Worm (Caenorhabditis elegans) whole organism, young adult: ENCODE data around the gene clec-164.
A peak's percentile ranks its signal among the peaks of the same experiment; 100 is the strongest.

ENCODE experiments used
- B0336.3 ChIP-seq: fragments of 200-800 bp; sonication (Bioruptor generic); IDR thresholded peaks from 2 replicates; pipeline ENCODE4 v1.3.6; 2022; ENCODE audit warnings: missing genetic modification characterization, missing compliant biosample characterization
- D2030.7 ChIP-seq: fragments of 200-800 bp; sonication (Bioruptor generic); IDR thresholded peaks from 2 replicates; pipeline ENCODE4 v1.3.6; 2022; ENCODE audit warnings: missing genetic modification reagents, missing genetic modification characterization, missing compliant biosample characterization
- F39B2.1 ChIP-seq: fragments of 200-800 bp; sonication (Bioruptor generic); IDR thresholded peaks from 2 replicates; pipeline ENCODE4 v1.3.6; 2022; ENCODE audit warnings: missing genetic modification reagents, missing genetic modification characterization, missing compliant biosample characterization
- F55B11.4 ChIP-seq: sonication (generic microtip); optimal IDR thresholded peaks from 2 replicates; lab custom pipeline; 2016; ENCODE audit warnings: missing compliant biosample characterization, missing genetic modification characterization, borderline replicate concordance; ENCODE audit not compliant: insufficient read depth
- K12H6.12 ChIP-seq: fragments of 200-800 bp; sonication (Bioruptor generic); optimal IDR thresholded peaks from 2 replicates; lab custom pipeline; 2018; ENCODE audit warnings: mild to moderate bottlenecking, missing genetic modification characterization, missing compliant biosample characterization
- T07F8.4 ChIP-seq: sonication (generic microtip); optimal IDR thresholded peaks from 2 replicates; lab custom pipeline; 2016; ENCODE audit warnings: mild to moderate bottlenecking, missing genetic modification characterization, moderate library complexity, missing compliant biosample characterization
- T26A5.8 ChIP-seq: sonication (generic microtip); optimal IDR thresholded peaks from 2 replicates; lab custom pipeline; 2016; ENCODE audit warnings: missing genetic modification characterization, missing compliant biosample characterization
- Y53G8AR.9 ChIP-seq: fragments of 200-800 bp; sonication (Bioruptor generic); conservative IDR thresholded peaks from 2 replicates; pipeline ENCODE4 v1.3.6; 2022; ENCODE audit warnings: missing genetic modification reagents, missing genetic modification characterization, missing compliant biosample characterization
- Y79H2A.3 ChIP-seq: fragments of 200-800 bp; sonication (Bioruptor generic); conservative IDR thresholded peaks from 2 replicates; pipeline ENCODE4 v1.3.6; 2022; ENCODE audit warnings: missing genetic modification reagents, missing genetic modification characterization, missing compliant biosample characterization
- akir-1 ChIP-seq: fragments of 200-800 bp; sonication (Bioruptor generic); optimal IDR thresholded peaks from 2 replicates; lab custom pipeline; 2018; ENCODE audit warnings: mild to moderate bottlenecking, missing genetic modification characterization, moderate library complexity, missing compliant biosample characterization
- bed-1 ChIP-seq: fragments of 200-800 bp; sonication (Bioruptor generic); IDR thresholded peaks from 2 replicates; pipeline ENCODE4 v1.3.6; 2022; ENCODE audit warnings: missing genetic modification reagents, missing genetic modification characterization, missing compliant biosample characterization
- ceh-58 ChIP-seq: fragments of 200-800 bp; sonication (Bioruptor generic); IDR thresholded peaks from 2 replicates; pipeline ENCODE4 v1.3.6; 2022; ENCODE audit warnings: missing genetic modification characterization, missing compliant biosample characterization
- ceh-91 ChIP-seq: fragments of 200-800 bp; sonication (Bioruptor generic); IDR thresholded peaks from 2 replicates; pipeline ENCODE4 v1.3.6; 2022; ENCODE audit warnings: missing genetic modification reagents, missing genetic modification characterization, missing compliant biosample characterization
- die-1 ChIP-seq: sonication (generic microtip); optimal IDR thresholded peaks from 2 replicates; lab custom pipeline; 2016; ENCODE audit warnings: missing genotype, mild to moderate bottlenecking, missing genetic modification characterization, missing compliant biosample characterization
- dox-1 ChIP-seq: fragments of 200-800 bp; sonication (Bioruptor generic); IDR thresholded peaks from 2 replicates; pipeline ENCODE4 v1.3.6; 2022; ENCODE audit warnings: missing genetic modification reagents, missing genetic modification characterization, missing compliant biosample characterization
- dpff-1 ChIP-seq: sonication (generic microtip); optimal IDR thresholded peaks from 2 replicates; lab custom pipeline; 2017; ENCODE audit warnings: mild to moderate bottlenecking, missing genetic modification characterization, missing compliant biosample characterization
- egl-18 ChIP-seq: fragments of 200-800 bp; sonication (Bioruptor generic); IDR thresholded peaks from 2 replicates; pipeline ENCODE4 v1.3.6; 2022; ENCODE audit warnings: missing genetic modification reagents, missing genetic modification characterization, missing compliant biosample characterization
- egl-44 ChIP-seq: fragments of 200-800 bp; sonication (Bioruptor generic); IDR thresholded peaks from 2 replicates; pipeline ENCODE4 v1.3.6; 2022; ENCODE audit warnings: missing genetic modification reagents, missing genetic modification characterization, missing compliant biosample characterization
- egrh-3 ChIP-seq: fragments of 200-800 bp; sonication (Bioruptor generic); IDR thresholded peaks from 2 replicates; pipeline ENCODE4 v1.3.6; 2022; ENCODE audit warnings: missing genetic modification reagents, missing genetic modification characterization, missing compliant biosample characterization
- ets-4 ChIP-seq: fragments of 200-800 bp; sonication (Bioruptor generic); optimal IDR thresholded peaks from 2 replicates; lab custom pipeline; 2018; ENCODE audit warnings: mild to moderate bottlenecking, missing genetic modification characterization, missing compliant biosample characterization
- fkh-3 ChIP-seq: sonication (generic microtip); optimal IDR thresholded peaks from 2 replicates; lab custom pipeline; 2016; ENCODE audit warnings: mild to moderate bottlenecking, missing genetic modification characterization, missing compliant biosample characterization
- him-1 ChIP-seq: sonication (generic microtip); optimal IDR thresholded peaks from 2 replicates; lab custom pipeline; 2016; ENCODE audit warnings: missing genotype, missing genetic modification reagents, missing genetic modification characterization, missing compliant biosample characterization
- hmg-1.2 ChIP-seq: fragments of 200-800 bp; sonication (Bioruptor generic); IDR thresholded peaks from 2 replicates; pipeline ENCODE4 v1.3.6; 2022; ENCODE audit warnings: missing genetic modification reagents, missing genetic modification characterization, missing compliant biosample characterization
- hmg-20 ChIP-seq: fragments of 200-800 bp; sonication (Bioruptor generic); IDR thresholded peaks from 2 replicates; pipeline ENCODE4 v1.3.6; 2022; ENCODE audit warnings: missing genetic modification reagents, missing genetic modification characterization, missing compliant biosample characterization
- hrde-1 ChIP-seq: sonication (generic microtip); optimal IDR thresholded peaks from 2 replicates; lab custom pipeline; 2016; ENCODE audit warnings: missing genetic modification characterization, mild to moderate bottlenecking, missing compliant biosample characterization, moderate library complexity, missing genotype, missing genetic modification reagents, borderline replicate concordance
- let-526 ChIP-seq: fragments of 200-800 bp; sonication (Bioruptor generic); IDR thresholded peaks from 2 replicates; pipeline ENCODE4 v1.3.6; 2022; ENCODE audit warnings: missing genetic modification reagents, missing genetic modification characterization, missing compliant biosample characterization
- lin-35 ChIP-seq, 3 experiments: fragments of 150-350 bp in 2 of 3; sonication (generic microtip) in 1 of 3; optimal IDR thresholded peaks; 2 replicates each; lab custom pipeline; 2014 to 2018; ENCODE audit warnings: missing biosample characterization in 3 of 3, missing genetic modification characterization in 3 of 3, missing genetic modification reagents in 3 of 3
- lin-40 ChIP-seq: sonication (generic microtip); optimal IDR thresholded peaks from 2 replicates; lab custom pipeline; 2016; ENCODE audit warnings: missing genetic modification characterization, mild to moderate bottlenecking, missing compliant biosample characterization, missing genotype, missing genetic modification reagents
- lsy-27 ChIP-seq: sonication (generic microtip); optimal IDR thresholded peaks from 2 replicates; lab custom pipeline; 2017; ENCODE audit warnings: missing genetic modification characterization, mild to moderate bottlenecking, missing compliant biosample characterization, antibody characterized with exemption, missing genotype, borderline replicate concordance; ENCODE audit not compliant: insufficient read depth
- madf-6 ChIP-seq: fragments of 200-800 bp; sonication (Bioruptor generic); IDR thresholded peaks from 2 replicates; pipeline ENCODE4 v1.3.6; 2022; ENCODE audit warnings: missing genetic modification reagents, missing genetic modification characterization, missing compliant biosample characterization
- mcd-1 ChIP-seq: fragments of 200-800 bp; sonication (Bioruptor generic); IDR thresholded peaks from 2 replicates; pipeline ENCODE4 v1.3.6; 2022; ENCODE audit warnings: missing genetic modification reagents, missing genetic modification characterization, missing compliant biosample characterization
- nfya-1 ChIP-seq: sonication (generic microtip); optimal IDR thresholded peaks from 2 replicates; lab custom pipeline; 2017; ENCODE audit warnings: antibody characterized with exemption, missing compliant biosample characterization, missing genetic modification characterization, borderline replicate concordance; ENCODE audit not compliant: insufficient read depth
- nhr-120 ChIP-seq: fragments of 200-800 bp; sonication (Bioruptor generic); IDR thresholded peaks from 2 replicates; pipeline ENCODE4 v1.3.6; 2022; ENCODE audit warnings: missing genetic modification characterization, missing compliant biosample characterization
- nhr-90 ChIP-seq: sonication (generic microtip); optimal IDR thresholded peaks from 2 replicates; lab custom pipeline; 2016; ENCODE audit warnings: missing genotype, mild to moderate bottlenecking, missing genetic modification characterization, missing compliant biosample characterization
- rpc-1 ChIP-seq, 2 experiments: fragments of 150-350 bp in 1 of 2; sonication (generic microtip) in 1 of 2; optimal IDR thresholded peaks; 2 replicates each; lab custom pipeline; 2014 to 2018; ENCODE audit warnings: missing biosample characterization in 1 of 2, missing genetic modification characterization in 1 of 2, missing genetic modification reagents in 1 of 2, missing genotype in 1 of 2
- snpc-1.3 ChIP-seq: sonication (generic microtip); optimal IDR thresholded peaks from 2 replicates; lab custom pipeline; 2017; ENCODE audit warnings: missing genetic modification characterization, mild to moderate bottlenecking, missing compliant biosample characterization, antibody characterized with exemption, moderate library complexity, missing genotype, missing genetic modification reagents; ENCODE audit not compliant: insufficient read depth
- somi-1 ChIP-seq: fragments of 200-800 bp; sonication (Bioruptor generic); optimal IDR thresholded peaks from 2 replicates; lab custom pipeline; 2018; ENCODE audit warnings: mild to moderate bottlenecking, missing genetic modification characterization, missing compliant biosample characterization
- sptf-2 ChIP-seq: fragments of 200-800 bp; sonication (Bioruptor generic); optimal IDR thresholded peaks from 2 replicates; lab custom pipeline; 2018; ENCODE audit warnings: mild to moderate bottlenecking, missing genetic modification characterization, missing compliant biosample characterization
- tbp1 ChIP-seq: fragments of 200-800 bp; sonication (Bioruptor generic); optimal IDR thresholded peaks from 2 replicates; lab custom pipeline; 2018; ENCODE audit warnings: mild to moderate bottlenecking, missing genetic modification characterization, missing compliant biosample characterization
- unc-130 ChIP-seq: sonication (generic microtip); optimal IDR thresholded peaks from 2 replicates; lab custom pipeline; 2016; ENCODE audit warnings: missing genetic modification reagents, missing genetic modification characterization, missing compliant biosample characterization
- zfh-2 ChIP-seq: fragments of 200-800 bp; sonication (Bioruptor generic); conservative IDR thresholded peaks from 2 replicates; pipeline ENCODE4 v1.3.6; 2022; ENCODE audit warnings: missing genetic modification reagents, missing genetic modification characterization, missing compliant biosample characterization
- ztf-18 ChIP-seq: sonication (generic microtip); optimal IDR thresholded peaks from 2 replicates; lab custom pipeline; 2016; ENCODE audit warnings: missing genotype, mild to moderate bottlenecking, missing genetic modification characterization, missing compliant biosample characterization
- ztf-22 ChIP-seq: fragments of 200-800 bp; sonication (Bioruptor generic); optimal IDR thresholded peaks from 2 replicates; lab custom pipeline; 2018; ENCODE audit warnings: mild to moderate bottlenecking, missing genetic modification characterization, moderate library complexity, missing compliant biosample characterization
- ztf-6 ChIP-seq: fragments of 200-800 bp; sonication (Bioruptor generic); IDR thresholded peaks from 2 replicates; pipeline ENCODE4 v1.3.6; 2022; ENCODE audit warnings: missing genetic modification reagents, missing genetic modification characterization, missing compliant biosample characterization

The clec-164 gene

DNA sequence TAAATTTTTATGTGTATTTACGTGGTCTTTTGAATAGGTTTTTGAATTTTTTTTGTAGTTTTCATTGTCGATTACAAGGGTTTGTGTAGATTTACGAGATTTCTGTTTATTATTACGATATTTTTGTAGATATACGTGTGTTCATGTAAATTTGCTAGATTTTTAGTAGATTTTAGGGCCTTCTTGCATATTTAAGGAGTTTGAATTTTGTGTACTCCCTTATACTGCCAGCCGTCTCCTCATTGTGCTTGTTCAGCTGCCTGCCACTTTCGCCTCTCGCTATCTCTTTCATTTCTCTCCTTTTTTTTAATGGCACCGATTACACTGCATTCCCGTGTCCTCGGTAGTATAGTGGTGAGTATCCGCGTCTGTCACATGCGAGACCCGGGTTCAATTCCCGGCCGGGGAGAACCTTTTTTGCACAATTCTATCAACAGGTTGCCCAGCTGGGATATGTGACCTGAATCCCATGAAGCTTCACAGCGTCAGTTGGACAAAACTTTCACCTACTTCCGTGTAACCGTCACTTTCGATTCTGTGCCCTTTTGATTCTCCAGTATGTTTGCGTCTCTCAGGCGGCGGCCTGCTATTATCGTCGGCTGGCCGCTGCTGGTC is 33.6 kb upstream of the clec-164 start (continued):
- TF ChIP-seq fkh-3 (peak; percentile 28), dpff-1 (no peak), Y79H2A.3 (GFP tag; lab: Robert Waterston, UW) (no peak), T07F8.4 (tag; lab: Kevin White, UChicago) (peak; percentile 78), snpc-1.3 (tag; lab: Kevin White, UChicago) (peak; percentile 26), hrde-1 (no peak), lin-35 (GFP tag; optimal IDR thresholded peaks at IDR 0.05; lab: Kevin White, UChicago) (no peak), ets-4 (peak; percentile 75), hmg-20 (peak; percentile 65)

DNA sequence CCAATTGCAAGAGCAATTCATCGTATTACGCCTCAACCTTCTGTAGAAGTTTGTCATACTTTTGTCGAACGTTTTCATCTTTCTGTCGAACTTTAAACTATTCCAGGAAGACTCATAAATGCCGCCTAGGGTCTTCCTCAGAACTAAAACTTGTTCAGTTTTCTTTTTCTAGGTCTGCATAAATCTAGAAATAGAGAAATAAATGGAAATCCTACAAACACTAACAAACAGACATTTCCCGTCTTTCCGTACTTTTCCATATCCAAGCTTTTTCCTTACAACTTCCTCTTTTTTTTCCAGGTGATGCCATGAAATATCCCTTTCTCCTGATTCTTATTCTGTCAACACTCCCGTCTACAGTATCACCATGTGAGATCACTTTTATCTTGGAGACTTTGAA is 32.2 kb upstream of the clec-164 start, which contains the start of gene cutl-28:
Gene cutl-28, plus strand, starts transcription at position 301 of the 400 bp plus-strand sequence.
- no peak for TF ChIP-seq ztf-6
- TF ChIP-seq egl-18, result no peak
- no peak for TF ChIP-seq sptf-2 (GFP tag; lab: Kevin White, UChicago)
- no peak for TF ChIP-seq akir-1 (GFP tag; lab: Kevin White, UChicago)
- no peak for TF ChIP-seq F39B2.1 (GFP tag; lab: Robert Waterston, UW)
- no peak for TF ChIP-seq mcd-1 (GFP tag; lab: Robert Waterston, UW)
- TF ChIP-seq him-1, result no peak
- no peak for TF ChIP-seq K12H6.12 (tag; lab: Kevin White, UChicago)
- TF ChIP-seq nhr-120 (GFP tag; lab: Robert Waterston, UW), result no peak
- TF ChIP-seq tbp1 (GFP tag; lab: Kevin White, UChicago), result no peak
- TF ChIP-seq lin-40, result no peak
- TF ChIP-seq zfh-2 (GFP tag; lab: Robert Waterston, UW), result no peak
- TF ChIP-seq madf-6, result no peak
- no peak for TF ChIP-seq nhr-90
- TF ChIP-seq die-1 (tag; lab: Kevin White, UChicago), result no peak
- no peak for TF ChIP-seq let-526 (GFP tag; lab: Robert Waterston, UW)
- TF ChIP-seq rpc-1 (optimal IDR thresholded peaks at IDR 0.05; lab: Kevin White, UChicago), result no peak
- TF ChIP-seq rpc-1 (tag; optimal IDR thresholded peaks at IDR 0.05; lab: Kevin White, UChicago), result no peak
- TF ChIP-seq nfya-1 (tag; lab: Kevin White, UChicago), result no peak
- no peak for TF ChIP-seq somi-1 (GFP tag; lab: Kevin White, UChicago)
- TF ChIP-seq lsy-27 (tag; lab: Kevin White, UChicago), result no peak
- TF ChIP-seq, all 124 proteins: peak for 0

DNA sequence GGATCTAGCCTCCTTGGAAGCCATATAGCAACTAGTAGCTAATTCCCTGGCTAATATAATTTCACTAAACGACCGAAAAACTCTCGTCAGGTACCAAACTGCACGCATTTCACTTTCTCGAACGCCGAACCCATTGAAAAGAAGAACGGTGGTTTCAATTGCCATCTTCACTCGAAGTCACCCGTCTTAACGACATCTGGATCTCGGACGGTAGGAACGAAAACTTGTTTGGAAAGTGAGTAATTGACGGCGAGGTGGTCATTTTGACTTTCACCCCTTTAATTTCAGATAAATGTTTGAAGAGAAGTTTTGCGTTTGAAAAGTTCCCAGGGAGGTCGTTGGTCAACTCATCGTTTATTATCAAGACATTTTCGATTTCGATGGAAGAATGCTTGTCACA is 31.7 kb upstream of the clec-164 start:
- TF ChIP-seq unc-130 (GFP tag; lab: Kevin White, UChicago) (no peak), egl-44 (no peak), hmg-1.2 (GFP tag; lab: Robert Waterston, UW) (no peak), B0336.3 (GFP tag; lab: Robert Waterston, UW) (no peak), bed-1 (GFP tag; lab: Robert Waterston, UW) (no peak), D2030.7 (no peak), ztf-18 (tag; lab: Kevin White, UChicago) (no peak), ceh-91 (no peak), dox-1 (GFP tag; lab: Robert Waterston, UW) (no peak), egrh-3 (no peak), Y53G8AR.9 (GFP tag; lab: Robert Waterston, UW) (no peak), T26A5.8 (no peak), ztf-22 (GFP tag; lab: Kevin White, UChicago) (no peak), let-526 (GFP tag; lab: Robert Waterston, UW) (no peak), F55B11.4 (no peak), ceh-58 (no peak), fkh-3 (no peak)
